Worm (Caenorhabditis elegans) whole organism, L2 larva: ENCODE measurements around the gene ZK353.2.

Source experiments
- C34F6.9 ChIP-seq: fragments of 150-350 bp; optimal IDR thresholded peaks from 2 replicates; lab custom pipeline; 2014; ENCODE audit warnings: missing biosample characterization, missing genetic modification characterization
- F13H6.1 ChIP-seq: sonication (generic microtip); optimal IDR thresholded peaks from 2 replicates; lab custom pipeline; 2016; ENCODE audit warnings: missing genetic modification characterization, missing compliant biosample characterization
- R02D3.7 ChIP-seq: fragments of 150-350 bp; optimal IDR thresholded peaks from 2 replicates; lab custom pipeline; 2014; ENCODE audit warnings: missing biosample characterization, missing genetic modification characterization
- Y55F3AM.14 ChIP-seq: fragments of 200-800 bp; sonication (Bioruptor generic); optimal IDR thresholded peaks from 2 replicates; lab custom pipeline; 2018; ENCODE audit warnings: mild to moderate bottlenecking, missing genetic modification characterization, missing compliant biosample characterization
- alr-1 ChIP-seq: fragments of 150-350 bp; optimal IDR thresholded peaks from 2 replicates; lab custom pipeline; 2014; ENCODE audit warnings: missing biosample characterization, missing genetic modification characterization
- aly-2 ChIP-seq: fragments of 150-350 bp; optimal IDR thresholded peaks from 2 replicates; lab custom pipeline; 2014; ENCODE audit warnings: missing biosample characterization, missing genetic modification characterization
- ama-1 ChIP-seq: fragments of 150-350 bp; optimal IDR thresholded peaks from 2 replicates; lab custom pipeline; 2018; ENCODE audit warnings: inconsistent platforms
- blmp-1 ChIP-seq: sonication (generic microtip); optimal IDR thresholded peaks from 2 replicates; lab custom pipeline; 2017; ENCODE audit warnings: missing genetic modification characterization, mild to moderate bottlenecking, missing compliant biosample characterization, antibody characterized with exemption, moderate library complexity; ENCODE audit not compliant: insufficient read depth
- ceh-16 ChIP-seq: fragments of 150-350 bp; optimal IDR thresholded peaks from 2 replicates; lab custom pipeline; 2014; ENCODE audit warnings: missing biosample characterization, missing genetic modification characterization
- crh-2 ChIP-seq: sonication (generic microtip); optimal IDR thresholded peaks from 2 replicates; lab custom pipeline; 2017; ENCODE audit warnings: missing biosample characterization, missing genetic modification characterization
- elt-1 ChIP-seq: fragments of 150-350 bp; optimal IDR thresholded peaks from 2 replicates; lab custom pipeline; 2014; ENCODE audit warnings: missing biosample characterization, missing genetic modification characterization
- fos-1 ChIP-seq: fragments of 150-350 bp; optimal IDR thresholded peaks from 2 replicates; lab custom pipeline; 2014; ENCODE audit warnings: missing biosample characterization, missing genetic modification characterization
- gmeb-1 ChIP-seq: fragments of 150-350 bp; optimal IDR thresholded peaks from 2 replicates; lab custom pipeline; 2014; ENCODE audit warnings: missing biosample characterization, missing genetic modification characterization
- lin-11 ChIP-seq: fragments of 150-350 bp; sonication (generic microtip); optimal IDR thresholded peaks from 2 replicates; lab custom pipeline; 2014; ENCODE audit warnings: missing biosample characterization, missing genetic modification characterization, inconsistent platforms, mixed read lengths
- lin-13 ChIP-seq: fragments of 150-350 bp; optimal IDR thresholded peaks from 2 replicates; lab custom pipeline; 2014; ENCODE audit warnings: missing biosample characterization, missing genetic modification reagents, missing genetic modification characterization
- lin-39 ChIP-seq: fragments of 150-350 bp; optimal IDR thresholded peaks from 2 replicates; lab custom pipeline; 2014; ENCODE audit warnings: missing biosample characterization, missing genetic modification reagents, missing genetic modification characterization
- lsy-2 ChIP-seq, 2 experiments: fragments of 150-350 bp in 1 of 2; sonication (generic microtip) in 1 of 2; optimal IDR thresholded peaks; 2 replicates each; lab custom pipeline; 2014 to 2017; ENCODE audit warnings: missing biosample characterization in 2 of 2, missing genetic modification characterization in 2 of 2
- mab-5 ChIP-seq: fragments of 150-350 bp; optimal IDR thresholded peaks from 2 replicates; lab custom pipeline; 2014; ENCODE audit warnings: missing biosample characterization, missing genetic modification characterization
- mbf-1 ChIP-seq: sonication (generic microtip); optimal IDR thresholded peaks from 2 replicates; lab custom pipeline; 2017; ENCODE audit warnings: missing biosample characterization, missing genetic modification characterization
- mdl-1 ChIP-seq, 2 experiments: fragments of 150-350 bp in 1 of 2; sonication (generic microtip) in 1 of 2; optimal IDR thresholded peaks; 2 replicates each; lab custom pipeline; 2017; ENCODE audit warnings: missing biosample characterization in 2 of 2, missing genetic modification characterization in 2 of 2
- nhr-11 ChIP-seq: fragments of 150-350 bp; optimal IDR thresholded peaks from 2 replicates; lab custom pipeline; 2014; ENCODE audit warnings: missing biosample characterization, missing genetic modification characterization
- nhr-12 ChIP-seq: fragments of 150-350 bp; optimal IDR thresholded peaks from 2 replicates; lab custom pipeline; 2014; ENCODE audit warnings: missing biosample characterization, missing genetic modification characterization
- nhr-129 ChIP-seq: fragments of 150-350 bp; optimal IDR thresholded peaks from 2 replicates; lab custom pipeline; 2014; ENCODE audit warnings: missing biosample characterization, missing genetic modification characterization
- nhr-21 ChIP-seq: fragments of 150-350 bp; optimal IDR thresholded peaks from 2 replicates; lab custom pipeline; 2014; ENCODE audit warnings: missing biosample characterization, missing genetic modification characterization
- nhr-23 ChIP-seq: fragments of 150-350 bp; optimal IDR thresholded peaks from 2 replicates; lab custom pipeline; 2014; ENCODE audit warnings: missing biosample characterization, missing genetic modification reagents, missing genetic modification characterization
- nhr-25 ChIP-seq: fragments of 150-350 bp; sonication (generic microtip); optimal IDR thresholded peaks from 3 replicates; lab custom pipeline; 2014; ENCODE audit warnings: missing biosample characterization, missing genetic modification characterization
- nhr-6 ChIP-seq: fragments of 150-350 bp; optimal IDR thresholded peaks from 2 replicates; lab custom pipeline; 2014; ENCODE audit warnings: missing biosample characterization, missing genetic modification characterization
- nhr-77 ChIP-seq: fragments of 150-350 bp; optimal IDR thresholded peaks from 2 replicates; lab custom pipeline; 2014; ENCODE audit warnings: missing biosample characterization, missing genetic modification characterization
- peb-1 ChIP-seq: fragments of 150-350 bp; optimal IDR thresholded peaks from 2 replicates; lab custom pipeline; 2014; ENCODE audit warnings: missing biosample characterization, missing genetic modification characterization
- skn-1 ChIP-seq: sonication (generic microtip); optimal IDR thresholded peaks from 2 replicates; lab custom pipeline; 2017; ENCODE audit warnings: missing biosample characterization, missing genetic modification characterization
- sma-3 ChIP-seq: sonication (generic microtip); optimal IDR thresholded peaks from 2 replicates; lab custom pipeline; 2016; ENCODE audit warnings: missing genetic modification reagents, missing genetic modification characterization, missing compliant biosample characterization
- sma-9 ChIP-seq, 2 experiments: fragments of 150-350 bp in 1 of 2; sonication (generic microtip) in 1 of 2; optimal IDR thresholded peaks; 2 replicates each; lab custom pipeline; 2014 to 2016; ENCODE audit warnings: missing genetic modification characterization in 2 of 2, mild to moderate bottlenecking in 1 of 2, missing biosample characterization in 1 of 2, missing compliant biosample characterization in 1 of 2, missing genetic modification reagents in 1 of 2, moderate library complexity in 1 of 2
- unc-39 ChIP-seq: fragments of 150-350 bp; optimal IDR thresholded peaks from 2 replicates; lab custom pipeline; 2014; ENCODE audit warnings: missing biosample characterization, missing genetic modification characterization
- unc-55 ChIP-seq: fragments of 150-350 bp; sonication (generic microtip); optimal IDR thresholded peaks from 3 replicates; lab custom pipeline; 2014; ENCODE audit warnings: missing biosample characterization, missing genetic modification reagents, missing genetic modification characterization
- unc-62 ChIP-seq: fragments of 150-350 bp; optimal IDR thresholded peaks from 2 replicates; lab custom pipeline; 2014; ENCODE audit warnings: missing biosample characterization, missing genetic modification reagents, missing genetic modification characterization
- zag-1 ChIP-seq: fragments of 150-350 bp; optimal IDR thresholded peaks from 2 replicates; lab custom pipeline; 2014; ENCODE audit warnings: missing biosample characterization, missing genetic modification characterization
- ztf-1 ChIP-seq: fragments of 200-800 bp; sonication (Bioruptor generic); conservative IDR thresholded peaks from 2 replicates; pipeline ENCODE4 v1.3.6; 2022; ENCODE audit warnings: missing genetic modification characterization, missing compliant biosample characterization
- ztf-4 ChIP-seq: fragments of 150-350 bp; optimal IDR thresholded peaks from 2 replicates; lab custom pipeline; 2014; ENCODE audit warnings: missing biosample characterization, missing genetic modification characterization

Gene ZK353.2

DNA sequence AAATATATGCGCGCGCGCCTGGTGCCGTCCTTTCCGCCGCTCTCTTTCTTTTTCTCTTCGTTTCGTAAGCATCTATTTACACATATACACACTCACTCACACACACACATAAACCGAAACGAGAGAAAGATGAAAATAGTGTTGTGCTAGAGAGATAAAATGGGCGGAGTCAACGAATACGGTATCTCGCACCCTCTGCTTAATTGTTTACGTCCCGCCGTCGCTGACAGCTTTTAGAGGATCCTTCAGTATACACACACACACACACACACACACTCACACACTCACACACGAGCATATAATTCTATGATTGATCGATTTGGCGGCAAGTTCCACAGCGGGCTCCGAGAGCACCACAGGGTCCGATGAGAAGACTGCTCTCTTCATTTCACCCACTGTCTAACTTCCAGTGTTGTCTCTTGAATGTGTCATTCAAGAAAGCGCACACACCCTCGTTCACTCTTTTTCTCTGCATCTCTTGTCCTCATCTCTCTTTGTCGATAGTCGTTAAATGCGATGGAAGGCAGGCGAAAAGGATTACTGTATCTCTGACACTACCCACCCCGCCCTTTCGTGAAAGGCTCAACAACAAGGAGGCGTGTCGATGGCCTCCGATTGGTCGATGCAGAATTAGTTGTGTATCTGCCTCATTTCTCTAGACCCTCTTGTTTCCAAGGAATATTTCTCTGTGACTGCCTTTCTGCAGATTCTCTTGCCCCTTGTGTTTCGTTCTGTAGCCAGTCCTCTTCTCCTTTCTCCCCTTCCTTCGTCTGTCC, 18.9 kb downstream of the ZK353.2 start (continued):
- TF ChIP-seq mdl-1 (tag; optimal IDR thresholded peaks at IDR 0.05; lab: Kevin White, UChicago) (peak; percentile 74 to 90), nhr-21 (tag; lab: Kevin White, UChicago) (peak; percentile 90), lsy-2 (tag; optimal IDR thresholded peaks at IDR 0.05; lab: Kevin White, UChicago) (peak; percentile 95 to 99), nhr-6 (peak; percentile 91), aly-2 (no peak), mab-5 (tag; lab: Kevin White, UChicago) (peak; percentile 95), ztf-1 (no peak), nhr-11 (no peak), alr-1 (tag; lab: Kevin White, UChicago) (no peak), lin-13 (GFP tag; lab: Kevin White, UChicago) (peak; percentile 93), elt-1 (no peak), lin-39 (peak; percentile 90)

DNA sequence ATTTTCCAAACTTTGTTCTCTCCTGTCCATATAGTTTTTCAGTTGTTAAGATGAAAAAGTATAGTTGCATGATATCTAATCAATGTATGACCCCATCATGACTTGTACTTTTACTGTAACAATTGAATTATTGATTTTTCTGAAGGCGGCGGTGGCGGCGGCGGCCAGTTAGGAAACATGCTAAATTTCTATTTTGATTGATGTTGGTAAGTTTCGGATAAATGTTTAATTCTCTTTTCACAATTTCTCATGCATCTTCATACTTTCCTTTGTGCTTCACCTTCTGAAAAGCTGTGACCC, 19.4 kb downstream of the ZK353.2 start, which contains the start of gene sor-1:
Gene sor-1 (plus strand): TSS at position 201 of the 300 bp plus-strand sequence.
- TF ChIP-seq alr-1 (tag; lab: Kevin White, UChicago): no peak
- no peak for TF ChIP-seq lsy-2 (tag; optimal IDR thresholded peaks at IDR 0.05; lab: Kevin White, UChicago)
- TF ChIP-seq fos-1: no peak
- TF ChIP-seq lin-13 (GFP tag; lab: Kevin White, UChicago): no peak
- TF ChIP-seq nhr-129 (tag; lab: Kevin White, UChicago): no peak
- TF ChIP-seq zag-1 (tag; lab: Kevin White, UChicago): no peak
- no peak for TF ChIP-seq ztf-4
- TF ChIP-seq unc-39 (tag; lab: Kevin White, UChicago): no peak
- no peak for TF ChIP-seq nhr-21 (tag; lab: Kevin White, UChicago)
- TF ChIP-seq lin-11 (tag; lab: Kevin White, UChicago): no peak
- no peak for TF ChIP-seq aly-2
- TF ChIP-seq mdl-1 (tag; optimal IDR thresholded peaks at IDR 0.05; lab: Kevin White, UChicago): no peak
- no peak for TF ChIP-seq lin-39
- TF ChIP-seq mab-5 (tag; lab: Kevin White, UChicago): no peak
- no peak for TF ChIP-seq nhr-23 (tag; lab: Kevin White, UChicago)
- no peak for TF ChIP-seq nhr-77
- no peak for TF ChIP-seq sma-3 (GFP tag; lab: Kevin White, UChicago)
- no peak for TF ChIP-seq Y55F3AM.14 (GFP tag; lab: Kevin White, UChicago)
- TF ChIP-seq, all 48 proteins: peak for 0

DNA sequence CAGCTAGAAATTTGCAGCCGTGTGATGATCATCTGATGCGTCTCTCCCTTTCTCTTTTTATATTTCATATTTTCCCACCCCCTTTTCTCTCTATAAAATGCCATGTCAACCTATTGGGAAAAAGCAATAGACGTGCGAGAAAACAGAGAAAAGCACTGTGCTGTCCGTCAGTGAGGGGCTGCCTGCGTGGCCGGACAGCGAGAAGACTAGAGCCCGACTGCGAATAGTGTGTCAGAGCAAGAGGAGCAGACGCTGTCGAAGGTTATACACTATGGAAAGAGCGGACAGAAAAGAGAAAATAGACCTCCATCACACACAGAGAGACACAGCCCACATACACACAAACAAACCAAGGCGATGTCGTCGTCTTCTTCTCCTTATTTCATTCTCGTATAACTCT, 26.6 kb downstream of the ZK353.2 start:
- TF ChIP-seq unc-55 (GFP tag; lab: Kevin White, UChicago): peak; percentile 56
- peak; percentile 60 for TF ChIP-seq gmeb-1 (tag; lab: Kevin White, UChicago)
- peak; percentile 79 for TF ChIP-seq C34F6.9 (tag; lab: Kevin White, UChicago)
- no peak for TF ChIP-seq unc-62
- no peak for TF ChIP-seq mbf-1 (tag; lab: Kevin White, UChicago)
- TF ChIP-seq sma-9 (GFP tag; optimal IDR thresholded peaks at IDR 0.05; lab: Kevin White, UChicago): peak; percentile 36
- TF ChIP-seq sma-9 (tag; optimal IDR thresholded peaks at IDR 0.05; lab: Kevin White, UChicago): no peak
- no peak for TF ChIP-seq nhr-23 (tag; lab: Kevin White, UChicago)
- TF ChIP-seq mdl-1 (tag; optimal IDR thresholded peaks at IDR 0.05; lab: Kevin White, UChicago): peak in 1 of 2 experiments; percentile 13
- TF ChIP-seq R02D3.7 (tag; lab: Kevin White, UChicago): no peak
- no peak for TF ChIP-seq ama-1 (lab: Kevin White, UChicago)
- no peak for TF ChIP-seq ceh-16 (tag; lab: Kevin White, UChicago)
- peak; percentile 82 for TF ChIP-seq nhr-129 (tag; lab: Kevin White, UChicago)
- no peak for TF ChIP-seq nhr-12 (tag; lab: Kevin White, UChicago)
- peak; percentile 49 for TF ChIP-seq nhr-21 (tag; lab: Kevin White, UChicago)
- peak; percentile 47 for TF ChIP-seq lin-11 (tag; lab: Kevin White, UChicago)
- TF ChIP-seq peb-1: no peak
- peak; percentile 59 for TF ChIP-seq fos-1
- TF ChIP-seq ztf-4: no peak
- TF ChIP-seq mab-5 (tag; lab: Kevin White, UChicago): no peak
- no peak for TF ChIP-seq nhr-6
- no peak for TF ChIP-seq nhr-77
- peak; percentile 53 to 83 for TF ChIP-seq lsy-2 (tag; optimal IDR thresholded peaks at IDR 0.05; lab: Kevin White, UChicago)
- TF ChIP-seq nhr-25 (tag; lab: Kevin White, UChicago): peak; percentile 74
- TF ChIP-seq sma-3 (GFP tag; lab: Kevin White, UChicago): peak; percentile 52
- TF ChIP-seq crh-2 (tag; lab: Kevin White, UChicago): peak; percentile 93
- peak; percentile 5 for TF ChIP-seq skn-1 (tag; lab: Kevin White, UChicago)
- TF ChIP-seq F13H6.1: peak; percentile 76
- TF ChIP-seq blmp-1 (tag; lab: Kevin White, UChicago): peak; percentile 55
